Worm (Caenorhabditis elegans) whole organism, midembryonic: ENCODE results near the gene abt-4.

Experiments
- T22C8.4 ChIP-seq: fragments of 200-800 bp; sonication (Bioruptor generic); IDR thresholded peaks from 2 replicates; pipeline ENCODE4 v1.3.6; 2022; ENCODE audit warnings: missing genetic modification characterization, missing compliant biosample characterization
- cog-1 ChIP-seq: sonication (generic microtip); optimal IDR thresholded peaks from 2 replicates; lab custom pipeline; 2016; ENCODE audit warnings: missing genetic modification characterization, missing compliant biosample characterization
- flt-1 ChIP-seq: fragments of 200-800 bp; sonication (Bioruptor generic); IDR thresholded peaks from 2 replicates; pipeline ENCODE4 v1.3.6; 2022; ENCODE audit warnings: missing genetic modification characterization, missing compliant biosample characterization
- klf-2 ChIP-seq: fragments of 200-800 bp; sonication (Bioruptor generic); conservative IDR thresholded peaks from 2 replicates; pipeline ENCODE4 v1.3.6; 2022; ENCODE audit warnings: missing genetic modification reagents, missing genetic modification characterization, missing compliant biosample characterization
- med-1 ChIP-seq: sonication (generic microtip); optimal IDR thresholded peaks from 2 replicates; lab custom pipeline; 2017; ENCODE audit warnings: missing genetic modification characterization, mild to moderate bottlenecking, missing compliant biosample characterization, antibody characterized with exemption, missing genetic modification reagents; ENCODE audit not compliant: insufficient read depth
- ref-1 ChIP-seq: fragments of 200-800 bp; sonication (Bioruptor generic); conservative IDR thresholded peaks from 2 replicates; pipeline ENCODE4 v1.3.6; 2022; ENCODE audit warnings: missing genetic modification reagents, missing genetic modification characterization, missing compliant biosample characterization
- tab-1 ChIP-seq: fragments of 200-800 bp; sonication (Bioruptor generic); IDR thresholded peaks from 2 replicates; pipeline ENCODE4 v1.3.6; 2022; ENCODE audit warnings: missing genetic modification characterization, missing compliant biosample characterization
- ztf-23 ChIP-seq: fragments of 200-800 bp; sonication (Bioruptor generic); IDR thresholded peaks from 2 replicates; pipeline ENCODE4 v1.3.6; 2022; ENCODE audit warnings: missing genetic modification reagents, missing genetic modification characterization, missing compliant biosample characterization
- ztf-29 ChIP-seq: fragments of 200-800 bp; sonication (Bioruptor generic); IDR thresholded peaks from 2 replicates; pipeline ENCODE4 v1.3.6; 2022; ENCODE audit warnings: missing genetic modification reagents, missing genetic modification characterization, missing compliant biosample characterization

Gene abt-4

ce11 chrV:330625-331024, at the start of gene abt-4:
Gene abt-4 (minus strand): TSS chrV:330725.
- TF ChIP-seq ztf-29 (GFP tag; lab: Robert Waterston, UW) (no peak), klf-2 (no peak), T22C8.4 (GFP tag; lab: Robert Waterston, UW) (no peak), flt-1 (GFP tag; lab: Robert Waterston, UW) (no peak), tab-1 (GFP tag; lab: Robert Waterston, UW) (no peak), ref-1 (no peak), med-1 (no peak), cog-1 (tag; lab: Kevin White, UChicago) (no peak), ztf-23 (no peak)

- no peak for TF ChIP-seq tab-1 (GFP tag; lab: Robert Waterston, UW)
- TF ChIP-seq ztf-23: no peak
- TF ChIP-seq T22C8.4 (GFP tag; lab: Robert Waterston, UW): no peak
- no peak for TF ChIP-seq med-1
- TF ChIP-seq ref-1: no peak
- TF ChIP-seq cog-1 (tag; lab: Kevin White, UChicago): no peak
- TF ChIP-seq flt-1 (GFP tag; lab: Robert Waterston, UW): no peak
Observed at ce11 chrV:380186-380585, 49.7 kb upstream of the abt-4 start, which contains the start of gene mltn-8. Gene mltn-8 (minus strand): TSS chrV:380286.

ce11 chrV:378231-378630, 47.7 kb upstream of the abt-4 start:
- TF ChIP-seq ztf-29 (GFP tag; lab: Robert Waterston, UW) (no peak), ztf-23 (no peak), flt-1 (GFP tag; lab: Robert Waterston, UW) (no peak), T22C8.4 (GFP tag; lab: Robert Waterston, UW) (no peak), ref-1 (no peak), med-1 (no peak), cog-1 (tag; lab: Kevin White, UChicago) (no peak), tab-1 (GFP tag; lab: Robert Waterston, UW) (no peak), klf-2 (no peak)

- TF ChIP-seq flt-1 (GFP tag; lab: Robert Waterston, UW) (no peak), ztf-23 (no peak), ztf-29 (GFP tag; lab: Robert Waterston, UW) (no peak), med-1 (no peak), cog-1 (tag; lab: Kevin White, UChicago) (no peak), T22C8.4 (GFP tag; lab: Robert Waterston, UW) (no peak), klf-2 (no peak), ref-1 (no peak), tab-1 (GFP tag; lab: Robert Waterston, UW) (no peak)
Observed at ce11 chrV:376790-377189, 46.3 kb upstream of the abt-4 start.

- TF ChIP-seq ref-1 (no peak), flt-1 (GFP tag; lab: Robert Waterston, UW) (0 out of 2 replicates have a peak, but pooled peaks have one; percentile 31), tab-1 (GFP tag; lab: Robert Waterston, UW) (no peak), T22C8.4 (GFP tag; lab: Robert Waterston, UW) (no peak), ztf-23 (no peak), klf-2 (no peak), ztf-29 (GFP tag; lab: Robert Waterston, UW) (no peak)
Observed at ce11 chrV:373192-373591, 42.7 kb upstream of the abt-4 start.

ce11 chrV:370033-370432, 39.5 kb upstream of the abt-4 start, which contains the start of gene mltn-7:
Gene mltn-7 (plus strand): TSS chrV:370333.
- TF ChIP-seq med-1 (no peak), tab-1 (GFP tag; lab: Robert Waterston, UW) (no peak), cog-1 (tag; lab: Kevin White, UChicago) (no peak), ref-1 (no peak), T22C8.4 (GFP tag; lab: Robert Waterston, UW) (no peak), flt-1 (GFP tag; lab: Robert Waterston, UW) (no peak), ztf-29 (GFP tag; lab: Robert Waterston, UW) (no peak), klf-2 (no peak), ztf-23 (no peak)

ce11 chrV:364650-365049, 34.1 kb upstream of the abt-4 start, which contains the start of gene mltn-6:
Gene mltn-6 (plus strand): TSS chrV:364950.
- TF ChIP-seq klf-2: no peak
- TF ChIP-seq T22C8.4 (GFP tag; lab: Robert Waterston, UW): no peak
- no peak for TF ChIP-seq flt-1 (GFP tag; lab: Robert Waterston, UW)
- TF ChIP-seq cog-1 (tag; lab: Kevin White, UChicago): no peak
- TF ChIP-seq tab-1 (GFP tag; lab: Robert Waterston, UW): no peak
- no peak for TF ChIP-seq med-1
- TF ChIP-seq ztf-29 (GFP tag; lab: Robert Waterston, UW): no peak
- TF ChIP-seq ztf-23: no peak

- no peak for TF ChIP-seq cog-1 (tag; lab: Kevin White, UChicago)
- no peak for TF ChIP-seq klf-2
- no peak for TF ChIP-seq ztf-29 (GFP tag; lab: Robert Waterston, UW)
- TF ChIP-seq tab-1 (GFP tag; lab: Robert Waterston, UW): no peak
- no peak for TF ChIP-seq ref-1
- no peak for TF ChIP-seq T22C8.4 (GFP tag; lab: Robert Waterston, UW)
- TF ChIP-seq flt-1 (GFP tag; lab: Robert Waterston, UW): no peak
Observed at ce11 chrV:361291-361690, 30.8 kb upstream of the abt-4 start.

ce11 chrV:360068-360467, 29.5 kb upstream of the abt-4 start:
- TF ChIP-seq ztf-29 (GFP tag; lab: Robert Waterston, UW) (no peak), T22C8.4 (GFP tag; lab: Robert Waterston, UW) (no peak), cog-1 (tag; lab: Kevin White, UChicago) (no peak)

ce11 chrV:359466-359865, 28.9 kb upstream of the abt-4 start, which contains the start of gene T22H9.1:
Gene T22H9.1 (plus strand): TSS chrV:359766.
- TF ChIP-seq T22C8.4 (GFP tag; lab: Robert Waterston, UW) (no peak), cog-1 (tag; lab: Kevin White, UChicago) (no peak), med-1 (no peak), ztf-29 (GFP tag; lab: Robert Waterston, UW) (no peak), ref-1 (no peak), flt-1 (GFP tag; lab: Robert Waterston, UW) (no peak), tab-1 (GFP tag; lab: Robert Waterston, UW) (no peak), klf-2 (no peak), ztf-23 (no peak)
